Fruit fly (Drosophila melanogaster) whole organism, prepupa: ENCODE results near the gene msl-2.
A peak's percentile ranks its signal among the peaks of the same experiment; 100 is the strongest.

Source experiments
- CG11902 ChIP-seq: fragments of 200-800 bp; sonication (Bioruptor generic); optimal IDR thresholded peaks from 3 replicates; lab custom pipeline; 2016; ENCODE audit warnings: missing biosample characterization, missing genetic modification characterization
- CG15336 ChIP-seq: fragments of 200-800 bp; sonication (Bioruptor generic); IDR thresholded peaks from 2 replicates; pipeline ENCODE4 v1.3.6; 2022; ENCODE audit warnings: missing biosample characterization, missing genetic modification characterization
- CG31627 ChIP-seq: fragments of 200-800 bp; sonication (Bioruptor generic); optimal IDR thresholded peaks from 3 replicates; lab custom pipeline; 2016; ENCODE audit warnings: missing biosample characterization, missing genetic modification characterization
- CG6808 ChIP-seq: fragments of 200-800 bp; sonication (Bioruptor generic); optimal IDR thresholded peaks from 3 replicates; lab custom pipeline; 2017; ENCODE audit warnings: missing biosample characterization, missing genetic modification characterization, mild to moderate bottlenecking, moderate library complexity, missing genetic modification reagents
- CG7368 ChIP-seq: fragments of 200-800 bp; sonication (Bioruptor generic); optimal IDR thresholded peaks from 3 replicates; lab custom pipeline; 2016; ENCODE audit warnings: missing biosample characterization, missing genetic modification characterization
- Eip78C ChIP-seq: fragments of 200-800 bp; sonication (Bioruptor generic); peaks from one replicate; lab custom pipeline; 2016; ENCODE audit warnings: missing biosample characterization, missing genetic modification characterization
- Eip93F ChIP-seq: fragments of 200-800 bp; sonication (Bioruptor generic); optimal IDR thresholded peaks from 2 replicates; lab custom pipeline; 2016; ENCODE audit warnings: missing biosample characterization, mild to moderate bottlenecking, missing genetic modification characterization
- Gug ChIP-seq: fragments of 200-800 bp; sonication (Bioruptor generic); IDR thresholded peaks from 2 replicates; pipeline ENCODE4 v1.3.6; 2022; ENCODE audit warnings: missing biosample characterization, missing genetic modification characterization
- Lpt ChIP-seq: fragments of 200-800 bp; sonication (Bioruptor generic); optimal IDR thresholded peaks from 3 replicates; lab custom pipeline; 2016; ENCODE audit warnings: missing biosample characterization, missing genetic modification characterization
- Met ChIP-seq: fragments of 200-800 bp; sonication (Bioruptor generic); optimal IDR thresholded peaks from 3 replicates; lab custom pipeline; 2016; ENCODE audit warnings: missing biosample characterization, missing genetic modification characterization
- eg ChIP-seq: fragments of 200-800 bp; sonication (Bioruptor generic); IDR thresholded peaks from 3 replicates; pipeline ENCODE4 v1.3.6; 2022; ENCODE audit warnings: missing biosample characterization, missing genetic modification characterization
- fd85E ChIP-seq: fragments of 200-800 bp; sonication (Bioruptor generic); optimal IDR thresholded peaks from 3 replicates; lab custom pipeline; 2016; ENCODE audit warnings: missing biosample characterization, missing genetic modification characterization
- lz ChIP-seq: fragments of 200-800 bp; sonication (Bioruptor generic); optimal IDR thresholded peaks from 3 replicates; lab custom pipeline; 2016; ENCODE audit warnings: missing biosample characterization, missing genetic modification characterization

- TF ChIP-seq Gug (GFP tag; lab: Robert Waterston, UW) (no peak), CG7368 (GFP tag; lab: Kevin White, UChicago) (no peak), CG11902 (GFP tag; lab: Kevin White, UChicago) (no peak), Eip93F (GFP tag; lab: Kevin White, UChicago) (no peak), Eip78C (GFP tag; lab: Kevin White, UChicago) (peak; percentile 52), CG31627 (GFP tag; lab: Kevin White, UChicago) (no peak), lz (GFP tag; lab: Kevin White, UChicago) (no peak), Lpt (GFP tag; lab: Kevin White, UChicago) (no peak), Met (GFP tag; lab: Kevin White, UChicago) (no peak), CG6808 (GFP tag; lab: Kevin White, UChicago) (no peak), eg (GFP tag; lab: Robert Waterston, UW) (no peak), fd85E (GFP tag; lab: Kevin White, UChicago) (no peak), CG15336 (GFP tag; lab: Robert Waterston, UW) (peak; percentile 28; the same call in 1 of the 2 replicates)
These were observed 18.8 kb upstream of the msl-2 start for dm6 chr2L:3484759-3485158.
